Worm (Caenorhabditis elegans) whole organism, mixed stage, embryonic: ENCODE data around the gene C02G6.2.

ENCODE experiments used
- M03D4.4 ChIP-seq: sonication (generic microtip); optimal IDR thresholded peaks from 2 replicates; lab custom pipeline; 2017; ENCODE audit warnings: mild to moderate bottlenecking, missing genetic modification characterization, missing compliant biosample characterization
- bed-3 ChIP-seq: fragments of 200-800 bp; sonication (Bioruptor generic); optimal IDR thresholded peaks from 3 replicates; lab custom pipeline; 2018; ENCODE audit warnings: mild to moderate bottlenecking, missing genetic modification characterization, moderate library complexity, missing compliant biosample characterization
- blmp-1 ChIP-seq: fragments of 150-350 bp; optimal IDR thresholded peaks from 2 replicates; lab custom pipeline; 2014; ENCODE audit warnings: missing biosample characterization, missing genetic modification characterization
- ceh-39 ChIP-seq: fragments of 150-350 bp; optimal IDR thresholded peaks from 2 replicates; lab custom pipeline; 2014; ENCODE audit warnings: missing biosample characterization, missing genetic modification characterization
- ceh-43 ChIP-seq: fragments of 200-800 bp; sonication (Bioruptor generic); optimal IDR thresholded peaks from 2 replicates; lab custom pipeline; 2018; ENCODE audit warnings: mild to moderate bottlenecking, missing genetic modification characterization, moderate library complexity, missing compliant biosample characterization
- cnd-1 ChIP-seq: fragments of 200-800 bp; sonication (Bioruptor generic); optimal IDR thresholded peaks from 2 replicates; lab custom pipeline; 2018; ENCODE audit warnings: mild to moderate bottlenecking, missing genetic modification characterization, missing compliant biosample characterization
- drap-1 ChIP-seq: fragments of 200-800 bp; sonication (Bioruptor generic); optimal IDR thresholded peaks from 3 replicates; lab custom pipeline; 2018; ENCODE audit warnings: mild to moderate bottlenecking, missing genetic modification characterization, missing compliant biosample characterization
- elt-1 ChIP-seq: sonication (generic microtip); optimal IDR thresholded peaks from 2 replicates; lab custom pipeline; 2017; ENCODE audit warnings: missing genetic modification characterization, mild to moderate bottlenecking, missing compliant biosample characterization, antibody characterized with exemption, moderate library complexity, borderline replicate concordance; ENCODE audit not compliant: insufficient read depth
- elt-3 ChIP-seq: fragments of 150-350 bp; optimal IDR thresholded peaks from 2 replicates; lab custom pipeline; 2014; ENCODE audit warnings: missing biosample characterization, missing genetic modification characterization
- ham-2 ChIP-seq: fragments of 200-800 bp; sonication (Bioruptor generic); optimal IDR thresholded peaks from 2 replicates; lab custom pipeline; 2018; ENCODE audit warnings: mild to moderate bottlenecking, missing genetic modification characterization, missing compliant biosample characterization
- hlh-1 ChIP-seq: fragments of 150-350 bp; optimal IDR thresholded peaks from 2 replicates; lab custom pipeline; 2014; ENCODE audit warnings: missing biosample characterization, missing genetic modification reagents, missing genetic modification characterization
- lin-13 ChIP-seq: fragments of 150-350 bp; optimal IDR thresholded peaks from 2 replicates; lab custom pipeline; 2014; ENCODE audit warnings: missing biosample characterization, missing genetic modification characterization
- lsy-2 ChIP-seq: fragments of 150-350 bp; optimal IDR thresholded peaks from 2 replicates; lab custom pipeline; 2014; ENCODE audit warnings: missing biosample characterization, missing genetic modification characterization
- mep-1 ChIP-seq: fragments of 150-350 bp; optimal IDR thresholded peaks from 2 replicates; lab custom pipeline; 2017; ENCODE audit warnings: missing biosample characterization, missing genetic modification reagents, missing genetic modification characterization, inconsistent platforms
- mls-2 ChIP-seq: sonication (generic microtip); optimal IDR thresholded peaks from 2 replicates; lab custom pipeline; 2016; ENCODE audit warnings: mild to moderate bottlenecking, missing genetic modification characterization, moderate library complexity, missing compliant biosample characterization
- nhr-12 ChIP-seq: fragments of 150-350 bp; optimal IDR thresholded peaks from 2 replicates; lab custom pipeline; 2014; ENCODE audit warnings: missing biosample characterization, missing genetic modification characterization
- nhr-2 ChIP-seq: fragments of 150-350 bp; optimal IDR thresholded peaks from 2 replicates; lab custom pipeline; 2014; ENCODE audit warnings: missing biosample characterization, missing genetic modification characterization
- nhr-28 ChIP-seq: fragments of 150-350 bp; optimal IDR thresholded peaks from 2 replicates; lab custom pipeline; 2014; ENCODE audit warnings: missing biosample characterization, missing genetic modification characterization
- nhr-76 ChIP-seq: sonication (generic microtip); optimal IDR thresholded peaks from 2 replicates; lab custom pipeline; 2017; ENCODE audit warnings: missing biosample characterization, missing genetic modification characterization
- pha-4 ChIP-seq: fragments of 150-350 bp; optimal IDR thresholded peaks from 2 replicates; lab custom pipeline; 2018; ENCODE audit warnings: missing biosample characterization, missing genetic modification reagents, missing genetic modification characterization
- sem-2 ChIP-seq: fragments of 200-800 bp; sonication (Bioruptor generic); optimal IDR thresholded peaks from 2 replicates; lab custom pipeline; 2018; ENCODE audit warnings: mild to moderate bottlenecking, missing genetic modification characterization, missing compliant biosample characterization
- snpc-4 ChIP-seq: fragments of 150-350 bp; optimal IDR thresholded peaks from 2 replicates; lab custom pipeline; 2014; ENCODE audit warnings: missing biosample characterization, missing genetic modification characterization
- sptf-1 ChIP-seq: sonication (generic microtip); optimal IDR thresholded peaks from 2 replicates; lab custom pipeline; 2017; ENCODE audit warnings: mild to moderate bottlenecking, missing genetic modification characterization, moderate library complexity, missing compliant biosample characterization
- tbx-8 ChIP-seq: fragments of 200-800 bp; sonication (Bioruptor generic); optimal IDR thresholded peaks from 2 replicates; lab custom pipeline; 2018; ENCODE audit warnings: mild to moderate bottlenecking, missing genetic modification characterization, moderate library complexity, missing compliant biosample characterization
- unc-120 ChIP-seq: sonication (generic microtip); optimal IDR thresholded peaks from 2 replicates; lab custom pipeline; 2017; ENCODE audit warnings: missing genetic modification characterization, missing compliant biosample characterization; ENCODE audit not compliant: poor library complexity, severe bottlenecking
- unc-39 ChIP-seq: fragments of 150-350 bp; optimal IDR thresholded peaks from 2 replicates; lab custom pipeline; 2014; ENCODE audit warnings: missing biosample characterization, missing genetic modification characterization

Gene C02G6.2

DNA sequence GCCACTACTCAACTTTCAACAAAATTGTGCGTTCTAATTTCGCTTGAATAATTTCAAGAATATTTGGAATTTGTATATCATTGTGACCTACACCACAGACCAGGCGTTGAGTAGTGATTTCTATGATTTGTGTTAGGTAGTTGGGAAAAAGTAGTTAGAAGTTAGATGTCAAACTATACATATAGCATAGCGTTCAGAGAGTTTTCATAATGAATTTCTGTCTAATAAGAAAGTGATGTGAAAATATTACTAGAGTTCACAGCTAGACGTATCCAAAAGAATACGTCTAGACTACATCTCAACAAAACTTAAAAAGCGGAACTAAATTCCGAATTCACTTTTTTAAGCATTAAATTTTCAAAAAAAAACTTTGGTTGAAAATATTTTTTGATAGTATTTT lies 36.5 kb upstream of the C02G6.2 start:
- TF ChIP-seq ceh-39 (tag; lab: Kevin White, UChicago) (no peak), ham-2 (no peak), unc-39 (tag; lab: Kevin White, UChicago) (no peak), unc-120 (tag; lab: Kevin White, UChicago) (no peak), nhr-28 (tag; lab: Kevin White, UChicago) (no peak)

DNA sequence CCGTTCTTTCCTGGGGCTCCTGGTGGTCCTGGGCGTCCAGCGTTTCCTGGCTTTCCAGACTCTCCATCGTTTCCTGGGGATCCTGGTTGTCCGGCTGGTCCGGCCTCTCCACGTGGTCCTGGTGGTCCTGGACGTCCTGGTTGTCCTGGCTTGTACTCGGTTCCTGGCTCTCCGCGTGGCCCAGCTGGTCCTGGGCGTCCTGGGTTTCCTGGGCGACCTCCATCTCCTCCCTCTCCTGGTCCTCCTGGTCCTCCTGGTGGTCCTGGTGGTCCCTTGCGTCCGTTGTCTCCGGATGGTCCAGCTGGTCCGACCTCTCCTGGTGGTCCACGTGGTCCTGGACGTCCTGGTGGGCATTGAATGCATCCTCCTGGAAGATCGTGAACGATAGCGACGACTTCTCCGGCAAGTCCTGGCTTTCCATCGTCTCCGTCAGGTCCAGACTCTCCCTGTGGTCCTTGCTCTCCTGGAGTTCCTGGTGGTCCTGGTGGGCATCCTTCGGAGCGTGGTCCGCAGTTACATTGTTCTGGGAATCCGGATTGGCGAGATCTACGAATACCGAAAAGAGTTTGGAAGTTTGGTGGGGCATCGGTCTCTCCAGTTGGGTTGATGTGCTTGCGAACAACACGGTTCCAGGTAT lies 35.8 kb upstream of the C02G6.2 start:
- TF ChIP-seq elt-1 (tag; lab: Kevin White, UChicago) = no peak
- TF ChIP-seq hlh-1 (tag; lab: Kevin White, UChicago) = no peak
- TF ChIP-seq sptf-1 (tag; lab: Kevin White, UChicago) = no peak
- no peak for TF ChIP-seq mls-2
- TF ChIP-seq bed-3 (GFP tag; lab: Kevin White, UChicago) = no peak
- no peak for TF ChIP-seq nhr-76 (tag; lab: Kevin White, UChicago)
- TF ChIP-seq ham-2 = no peak
- no peak for TF ChIP-seq lin-13 (tag; lab: Kevin White, UChicago)
- no peak for TF ChIP-seq nhr-28 (tag; lab: Kevin White, UChicago)
- no peak for TF ChIP-seq nhr-2
- no peak for TF ChIP-seq sem-2 (GFP tag; lab: Kevin White, UChicago)
- no peak for TF ChIP-seq M03D4.4
- TF ChIP-seq elt-3 (tag; lab: Kevin White, UChicago) = no peak
- TF ChIP-seq, all 35 proteins: peak for 0

DNA sequence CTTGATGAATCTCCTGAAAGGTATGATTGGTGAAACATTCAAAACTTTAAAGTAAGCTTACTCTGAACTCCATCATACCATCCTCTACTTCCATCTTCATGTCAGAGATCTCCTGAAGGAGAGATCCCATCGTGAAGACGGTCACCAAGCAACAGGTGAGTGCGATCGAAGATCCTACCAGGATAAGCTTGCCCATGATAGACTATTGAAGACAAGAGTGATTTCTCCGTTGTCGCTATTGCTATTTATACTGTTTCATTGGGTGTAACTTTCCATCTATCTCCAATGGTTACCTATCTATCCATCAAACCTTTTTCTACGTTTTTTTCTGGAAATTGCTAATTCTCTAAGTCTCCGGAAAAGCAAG lies 35.3 kb upstream of the C02G6.2 start, which contains the start of gene col-140:
col-140 (minus strand) TSS at position 219 of the 367 bp plus-strand sequence.
- TF ChIP-seq nhr-12 (tag; lab: Kevin White, UChicago) (no peak), unc-39 (tag; lab: Kevin White, UChicago) (no peak)
- TF ChIP-seq, all 35 proteins: peak for 0

DNA sequence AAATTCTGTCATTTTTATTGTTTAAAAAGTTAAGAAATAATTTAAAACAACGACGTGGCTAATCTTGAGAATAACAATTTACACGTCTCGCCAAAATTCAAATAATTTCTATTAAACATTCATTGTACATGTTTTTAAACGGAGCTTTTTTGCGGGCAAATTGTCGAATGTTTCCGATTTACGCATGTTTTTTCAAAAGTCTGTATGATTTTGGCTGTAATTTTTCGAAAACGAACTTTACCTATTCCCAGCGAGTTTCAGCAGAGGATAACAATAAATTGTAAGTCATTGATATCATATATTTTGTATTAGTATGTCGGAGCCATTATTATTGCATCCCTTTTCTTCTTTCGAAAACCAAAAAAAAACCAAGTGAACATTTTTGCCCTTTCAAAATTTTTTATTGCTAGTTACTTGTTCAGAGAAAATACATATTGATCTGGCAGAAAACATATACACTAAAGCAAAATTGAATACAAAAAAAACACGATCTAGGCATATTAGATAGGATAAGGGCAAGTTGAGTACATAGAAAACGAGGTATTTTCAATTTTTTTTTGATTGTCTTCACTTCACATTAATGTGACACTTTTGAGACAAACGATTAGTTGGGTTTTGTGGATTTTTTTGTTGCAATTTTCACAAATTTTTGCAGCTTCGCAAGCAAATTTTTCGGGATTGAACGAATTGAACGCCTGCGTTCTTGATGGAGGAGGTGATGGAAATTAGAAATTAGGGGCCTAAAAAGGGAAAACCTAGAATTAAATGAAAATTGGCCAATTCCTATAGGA lies 33.1 kb upstream of the C02G6.2 start, which contains the start of gene F26F12.2:
F26F12.2 (minus strand) TSS at position 38 of the 791 bp plus-strand sequence.
- TF ChIP-seq nhr-12 (tag; lab: Kevin White, UChicago) (no peak), ceh-39 (tag; lab: Kevin White, UChicago) (no peak), drap-1 (GFP tag; lab: Kevin White, UChicago) (no peak), hlh-1 (tag; lab: Kevin White, UChicago) (no peak), blmp-1 (tag; lab: Kevin White, UChicago) (no peak), snpc-4 (tag; lab: Kevin White, UChicago) (no peak), ceh-43 (GFP tag; lab: Kevin White, UChicago) (no peak), elt-1 (tag; lab: Kevin White, UChicago) (no peak), cnd-1 (tag; lab: Kevin White, UChicago) (no peak), nhr-28 (tag; lab: Kevin White, UChicago) (no peak), bed-3 (GFP tag; lab: Kevin White, UChicago) (no peak), pha-4 (tag; lab: Kevin White, UChicago) (no peak)
- TF ChIP-seq, all 35 proteins: peak for 0

DNA sequence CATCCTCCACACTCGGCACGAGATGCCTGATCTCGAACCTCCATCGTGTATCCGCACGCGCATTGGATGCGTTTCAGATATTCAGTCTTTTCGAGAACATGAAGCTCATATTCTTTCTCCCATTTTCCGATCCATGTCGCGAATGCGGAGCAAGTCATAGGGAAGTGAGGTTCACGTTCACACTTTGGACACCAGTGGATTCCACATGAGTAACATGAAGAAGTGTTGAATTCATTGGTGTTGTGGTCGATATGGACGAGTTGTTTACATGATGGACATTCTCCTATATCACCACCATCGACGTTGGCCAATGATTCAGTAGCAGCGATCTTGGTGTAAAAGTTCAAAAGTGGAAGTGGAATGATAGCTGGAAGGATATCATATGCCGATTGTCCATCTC lies 30.9 kb upstream of the C02G6.2 start:
- no peak for TF ChIP-seq mep-1 (tag; lab: Kevin White, UChicago)
- TF ChIP-seq lsy-2 (tag; lab: Kevin White, UChicago) = no peak
- TF ChIP-seq nhr-2 = no peak
- TF ChIP-seq elt-3 (tag; lab: Kevin White, UChicago) = no peak
- no peak for TF ChIP-seq nhr-76 (tag; lab: Kevin White, UChicago)
- no peak for TF ChIP-seq nhr-28 (tag; lab: Kevin White, UChicago)
- TF ChIP-seq tbx-8 (GFP tag; lab: Kevin White, UChicago) = no peak
- TF ChIP-seq, all 35 proteins: peak for 0
